Fruit fly (Drosophila melanogaster) whole organism, embryonic: ENCODE measurements around the gene CG34290.

Experiments
- CG10321 ChIP-seq: fragments of 200-800 bp; sonication (Bioruptor generic); IDR thresholded peaks from 2 replicates; pipeline ENCODE4 v1.3.6; 2022; ENCODE audit warnings: missing biosample characterization, missing genetic modification characterization
- CG11085 ChIP-seq: fragments of 200-800 bp; sonication (Bioruptor generic); IDR thresholded peaks from 2 replicates; pipeline ENCODE4 v1.3.6; 2022; ENCODE audit warnings: missing biosample characterization, missing genetic modification characterization
- CG12659 ChIP-seq: fragments of 200-800 bp; sonication (Bioruptor generic); optimal IDR thresholded peaks from 3 replicates; lab custom pipeline; 2017; ENCODE audit warnings: mild to moderate bottlenecking, missing biosample characterization, missing genetic modification reagents, missing genetic modification characterization
- CG12769 ChIP-seq: fragments of 200-800 bp; sonication (Bioruptor generic); optimal IDR thresholded peaks from 2 replicates; lab custom pipeline; 2019; ENCODE audit warnings: missing biosample characterization, mild to moderate bottlenecking, missing genetic modification characterization, moderate library complexity
- CG16813 ChIP-seq: fragments of 200-800 bp; sonication (Bioruptor generic); IDR thresholded peaks from 3 replicates; pipeline ENCODE4 v1.3.6; 2022; ENCODE audit warnings: missing biosample characterization, missing genetic modification characterization; ENCODE audit not compliant: partially characterized antibody
- CG17612 ChIP-seq: fragments of 200-800 bp; sonication (Bioruptor generic); IDR thresholded peaks from 2 replicates; pipeline ENCODE4 v1.3.6; 2022; ENCODE audit warnings: missing biosample characterization, missing genetic modification characterization
- CG17802 ChIP-seq: fragments of 200-800 bp; sonication (Bioruptor generic); optimal IDR thresholded peaks from 2 replicates; lab custom pipeline; 2018; ENCODE audit warnings: missing biosample characterization, mild to moderate bottlenecking, missing genetic modification characterization, moderate library complexity
- CG2875 ChIP-seq: fragments of 200-800 bp; sonication (Bioruptor generic); optimal IDR thresholded peaks from 2 replicates; lab custom pipeline; 2017; ENCODE audit warnings: missing biosample characterization, mild to moderate bottlenecking, missing genetic modification characterization, missing genetic modification reagents
- CG3065 ChIP-seq: fragments of 200-800 bp; sonication (Bioruptor generic); optimal IDR thresholded peaks from 2 replicates; lab custom pipeline; 2016; ENCODE audit warnings: missing biosample characterization, missing genetic modification characterization
- CG34422 ChIP-seq: fragments of 200-800 bp; sonication (Bioruptor generic); IDR thresholded peaks from 3 replicates; pipeline ENCODE4 v1.3.6; 2022; ENCODE audit warnings: missing biosample characterization, missing genetic modification characterization
- CG4617 ChIP-seq: fragments of 200-800 bp; sonication (Bioruptor generic); optimal IDR thresholded peaks from 3 replicates; lab custom pipeline; 2016; ENCODE audit warnings: missing biosample characterization, missing genetic modification characterization, borderline replicate concordance
- CG4730 ChIP-seq: fragments of 200-800 bp; sonication (Bioruptor generic); IDR thresholded peaks from 2 replicates; pipeline ENCODE4 v1.3.6; 2022; ENCODE audit warnings: missing biosample characterization, missing genetic modification characterization
- CG6254 ChIP-seq: fragments of 200-800 bp; sonication (Bioruptor generic); optimal IDR thresholded peaks from 3 replicates; lab custom pipeline; 2017; ENCODE audit warnings: mild to moderate bottlenecking, missing biosample characterization, missing genetic modification reagents, missing genetic modification characterization
- CG6765 ChIP-seq: fragments of 200-800 bp; sonication (Bioruptor generic); optimal IDR thresholded peaks from 3 replicates; lab custom pipeline; 2017; ENCODE audit warnings: missing biosample characterization, mild to moderate bottlenecking, missing genetic modification characterization
- CG6854 ChIP-seq: fragments of 200-800 bp; sonication (Bioruptor generic); optimal IDR thresholded peaks from 3 replicates; lab custom pipeline; 2017; ENCODE audit warnings: missing biosample characterization, mild to moderate bottlenecking, missing genetic modification characterization
- CG8359 ChIP-seq: fragments of 200-800 bp; sonication (Bioruptor generic); optimal IDR thresholded peaks from 2 replicates; lab custom pipeline; 2017; ENCODE audit warnings: missing biosample characterization, mild to moderate bottlenecking, missing genetic modification characterization, borderline replicate concordance
- CG9727 ChIP-seq: fragments of 200-800 bp; sonication (Bioruptor generic); optimal IDR thresholded peaks from 3 replicates; lab custom pipeline; 2017; ENCODE audit warnings: missing biosample characterization, mild to moderate bottlenecking, missing genetic modification characterization
- Dfd ChIP-seq, 2 experiments: fragments of >200 bp; optimal IDR thresholded peaks; 2 replicates each; lab custom pipeline; 2017; ENCODE audit warnings: missing biosample characterization in 2 of 2, missing genetic modification characterization in 2 of 2
- E2f1 ChIP-seq: fragments of 200-800 bp; sonication (Bioruptor generic); IDR thresholded peaks from 2 replicates; pipeline ENCODE4 v1.3.6; 2022; ENCODE audit warnings: missing biosample characterization, missing genetic modification characterization
- HLH3B ChIP-seq: fragments of 200-800 bp; sonication (Bioruptor generic); IDR thresholded peaks from 2 replicates; pipeline ENCODE4 v1.3.6; 2022; ENCODE audit warnings: missing biosample characterization, missing genetic modification characterization
- Hand ChIP-seq: fragments of 200-800 bp; sonication (Bioruptor generic); optimal IDR thresholded peaks from 2 replicates; lab custom pipeline; 2017; ENCODE audit warnings: mild to moderate bottlenecking, missing biosample characterization, missing genetic modification reagents, missing genetic modification characterization
- Hsf ChIP-seq: fragments of 200-800 bp; sonication (Bioruptor generic); optimal IDR thresholded peaks from 3 replicates; lab custom pipeline; 2016; ENCODE audit warnings: missing biosample characterization, missing genetic modification characterization
- Max ChIP-seq: fragments of 200-800 bp; sonication (Bioruptor generic); optimal IDR thresholded peaks from 2 replicates; lab custom pipeline; 2016; ENCODE audit warnings: missing biosample characterization, mild to moderate bottlenecking, missing genetic modification characterization
- NC2α ChIP-seq: fragments of 200-800 bp; sonication (Bioruptor generic); optimal IDR thresholded peaks from 2 replicates; lab custom pipeline; 2016; ENCODE audit warnings: missing biosample characterization, missing genetic modification characterization
- Poxn ChIP-seq: fragments of 200-800 bp; sonication (Bioruptor generic); IDR thresholded peaks from 2 replicates; pipeline ENCODE4 v1.3.6; 2022; ENCODE audit warnings: missing biosample characterization, missing genetic modification characterization
- ab ChIP-seq: fragments of 200-800 bp; sonication (Bioruptor generic); optimal IDR thresholded peaks from 2 replicates; lab custom pipeline; 2016; ENCODE audit warnings: missing biosample characterization, missing genetic modification characterization
- ap ChIP-seq: fragments of 200-800 bp; sonication (Bioruptor generic); IDR thresholded peaks from 2 replicates; pipeline ENCODE4 v1.3.6; 2022; ENCODE audit warnings: missing biosample characterization, missing genetic modification characterization
- ara ChIP-seq: fragments of 200-800 bp; sonication (Bioruptor generic); IDR thresholded peaks from 2 replicates; pipeline ENCODE4 v1.3.6; 2022; ENCODE audit warnings: missing biosample characterization, missing genetic modification characterization
- dan ChIP-seq: fragments of 200-800 bp; sonication (Bioruptor generic); IDR thresholded peaks from 2 replicates; pipeline ENCODE4 v1.3.6; 2022; ENCODE audit warnings: missing biosample characterization, missing genetic modification characterization
- ewg ChIP-seq: fragments of 200-800 bp; sonication (Bioruptor generic); optimal IDR thresholded peaks from 3 replicates; lab custom pipeline; 2017; ENCODE audit warnings: mild to moderate bottlenecking, missing biosample characterization, missing genetic modification reagents, missing genetic modification characterization
- fd64A ChIP-seq: fragments of 200-800 bp; sonication (Bioruptor generic); optimal IDR thresholded peaks from 3 replicates; lab custom pipeline; 2018; ENCODE audit warnings: missing biosample characterization, mild to moderate bottlenecking, missing genetic modification characterization
- ftz-f1 ChIP-seq: fragments of 200-800 bp; sonication (Bioruptor generic); optimal IDR thresholded peaks from 2 replicates; lab custom pipeline; 2016; ENCODE audit warnings: missing biosample characterization, missing genetic modification characterization
- grau ChIP-seq: fragments of 200-800 bp; optimal IDR thresholded peaks from 3 replicates; lab custom pipeline; 2019; ENCODE audit warnings: missing biosample characterization, mild to moderate bottlenecking, missing genetic modification characterization, moderate library complexity
- gro ChIP-seq: fragments of 200-800 bp; sonication (Bioruptor generic); optimal IDR thresholded peaks from 2 replicates; lab custom pipeline; 2016; ENCODE audit warnings: missing biosample characterization, missing genetic modification characterization
- gsb-n ChIP-seq: fragments of 200-800 bp; sonication (Bioruptor generic); optimal IDR thresholded peaks from 3 replicates; lab custom pipeline; 2018; ENCODE audit warnings: missing biosample characterization, mild to moderate bottlenecking, missing genetic modification characterization
- ham ChIP-seq: fragments of 200-800 bp; sonication (Bioruptor generic); IDR thresholded peaks from 2 replicates; pipeline ENCODE4 v1.3.6; 2022; ENCODE audit warnings: missing biosample characterization, missing genetic modification characterization
- mld ChIP-seq: fragments of 200-800 bp; sonication (Bioruptor generic); IDR thresholded peaks from 3 replicates; pipeline ENCODE4 v1.3.6; 2022; ENCODE audit warnings: missing biosample characterization, missing genetic modification characterization; ENCODE audit not compliant: partially characterized antibody
- nerfin-1 ChIP-seq: fragments of 200-800 bp; sonication (Bioruptor generic); optimal IDR thresholded peaks from 3 replicates; lab custom pipeline; 2019; ENCODE audit warnings: missing biosample characterization, mild to moderate bottlenecking, missing genetic modification characterization, moderate library complexity
- nom ChIP-seq: fragments of 200-800 bp; sonication (Bioruptor generic); optimal IDR thresholded peaks from 2 replicates; lab custom pipeline; 2017; ENCODE audit warnings: missing biosample characterization, missing genetic modification characterization, mild to moderate bottlenecking, moderate library complexity, missing genetic modification reagents
- onecut ChIP-seq: fragments of 200-800 bp; sonication (Bioruptor generic); IDR thresholded peaks from 2 replicates; pipeline ENCODE4 v1.3.6; 2022; ENCODE audit warnings: missing biosample characterization, missing genetic modification characterization
- org-1 ChIP-seq: fragments of 200-800 bp; sonication (Bioruptor generic); optimal IDR thresholded peaks from 2 replicates; lab custom pipeline; 2017; ENCODE audit warnings: missing biosample characterization, missing genetic modification characterization
- pnt ChIP-seq: fragments of 200-800 bp; sonication (Bioruptor generic); optimal IDR thresholded peaks from 3 replicates; lab custom pipeline; 2016; ENCODE audit warnings: missing biosample characterization, missing genetic modification characterization
- pros ChIP-seq: fragments of 200-800 bp; sonication (Bioruptor generic); optimal IDR thresholded peaks from 3 replicates; lab custom pipeline; 2019; ENCODE audit warnings: missing biosample characterization, mild to moderate bottlenecking, missing genetic modification characterization, moderate library complexity
- slbo ChIP-seq: fragments of 200-800 bp; sonication (Bioruptor generic); IDR thresholded peaks from 2 replicates; pipeline ENCODE4 v1.3.6; 2022; ENCODE audit warnings: missing biosample characterization, missing genetic modification characterization
- zfh2 ChIP-seq: fragments of 200-800 bp; sonication (Bioruptor generic); optimal IDR thresholded peaks from 2 replicates; lab custom pipeline; 2016; ENCODE audit warnings: missing biosample characterization, missing genetic modification characterization

CG34290 gene

DNA sequence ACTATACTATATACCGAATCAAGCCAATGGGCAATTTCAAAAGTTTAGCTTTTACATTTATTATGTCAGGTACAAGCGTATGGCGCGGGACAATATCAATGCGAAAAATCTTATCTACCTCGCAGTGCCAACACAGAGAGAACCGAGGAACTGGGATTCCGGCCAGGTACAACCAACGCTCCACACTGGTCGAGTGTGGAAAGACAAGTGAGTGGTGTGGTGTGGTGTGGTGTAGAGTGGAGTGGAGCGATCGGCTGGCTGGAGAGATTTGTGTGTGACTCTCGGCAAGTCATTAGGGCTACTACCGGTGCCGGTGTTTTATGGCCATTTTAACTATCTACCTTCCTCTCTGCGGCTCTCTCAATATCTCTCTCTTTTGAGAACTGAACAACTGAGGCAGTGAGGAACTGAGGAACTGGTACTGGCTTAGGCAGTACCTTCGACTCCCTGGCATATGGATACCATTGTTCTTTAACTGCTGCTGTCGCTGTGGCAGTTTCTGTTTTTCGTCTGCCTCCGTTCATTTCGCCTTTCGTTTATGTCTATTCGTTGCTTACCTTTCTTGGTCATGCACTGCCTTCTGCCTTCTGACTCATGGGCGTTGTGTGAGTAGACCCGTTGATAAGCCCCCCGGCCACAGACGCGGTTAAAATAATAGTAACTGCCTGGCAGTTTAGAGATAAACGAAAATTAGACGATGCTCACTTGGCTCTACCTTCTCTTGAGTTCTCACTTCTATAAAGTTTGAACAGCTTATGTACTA lies 30.2 kb downstream of the CG34290 start (continued):
- TF ChIP-seq zfh2 (GFP tag; lab: Kevin White, UChicago) (peak; percentile 95), ftz-f1 (GFP tag; lab: Kevin White, UChicago) (no peak), ewg (GFP tag; lab: Kevin White, UChicago) (peak; percentile 82), CG12659 (GFP tag; lab: Kevin White, UChicago) (peak; percentile 91), CG17802 (peak; percentile 78), CG9727 (peak; percentile 93), CG10321 (peak; percentile 53; the same call in 1 of the 2 replicates), fd64A (GFP tag; lab: Kevin White, UChicago) (peak; percentile 84), pros (GFP tag; lab: Kevin White, UChicago) (peak; percentile 53), ab (GFP tag; lab: Kevin White, UChicago) (peak; percentile 82), Hand (peak; percentile 75), CG16813 (GFP tag; lab: Robert Waterston, UW) (no peak), CG8359 (peak; percentile 66), HLH3B (GFP tag; lab: Robert Waterston, UW) (peak; percentile 90), Poxn (GFP tag; lab: Robert Waterston, UW) (peak; percentile 74; the same call in 1 of the 2 replicates), CG4730 (peak; percentile 76), CG3065 (GFP tag; lab: Kevin White, UChicago) (peak; percentile 85), gsb-n (tag; lab: Kevin White, UChicago) (peak; percentile 84), Dfd (GFP tag; optimal IDR thresholded peaks at IDR 0.05; lab: Kevin White, UChicago) (no peak), CG2875 (peak; percentile 86), CG34422 (GFP tag; lab: Robert Waterston, UW) (peak; percentile 85), CG12769 (tag; lab: Kevin White, UChicago) (peak; percentile 96), CG6254 (GFP tag; lab: Kevin White, UChicago) (peak; percentile 88), gro (GFP tag; lab: Kevin White, UChicago) (peak; percentile 85), ham (GFP tag; lab: Robert Waterston, UW) (no peak), E2f1 (GFP tag; lab: Robert Waterston, UW) (peak; percentile 85), CG4617 (GFP tag; lab: Kevin White, UChicago) (peak; percentile 58), Max (GFP tag; lab: Kevin White, UChicago) (peak; percentile 86), nom (GFP tag; lab: Kevin White, UChicago) (peak; percentile 89), onecut (peak; percentile 81), mld (GFP tag; lab: Robert Waterston, UW) (0 out of 3 replicates have a peak, but pooled peaks have one; percentile 39), pnt (GFP tag; lab: Kevin White, UChicago) (peak; percentile 87), org-1 (GFP tag; lab: Kevin White, UChicago) (peak; percentile 92), dan (GFP tag; lab: Robert Waterston, UW) (peak; percentile 60; the same call in 1 of the 2 replicates), NC2α (GFP tag; lab: Kevin White, UChicago) (peak; percentile 63), ap (GFP tag; lab: Robert Waterston, UW) (peak; percentile 70), Hsf (GFP tag; lab: Kevin White, UChicago) (peak; percentile 92), CG11085 (peak; percentile 77), CG6765 (GFP tag; lab: Kevin White, UChicago) (peak; percentile 71), CG17612 (GFP tag; lab: Robert Waterston, UW) (peak; percentile 48; the same call in 1 of the 2 replicates), ara (GFP tag; lab: Robert Waterston, UW) (peak; percentile 92), nerfin-1 (tag; lab: Kevin White, UChicago) (peak; percentile 79), slbo (GFP tag; lab: Robert Waterston, UW) (peak; percentile 94), CG6854 (GFP tag; lab: Kevin White, UChicago) (peak; percentile 79), grau (peak; percentile 90)
- TF ChIP-seq, all 482 proteins: peak for 413
